Worm (Caenorhabditis elegans) whole organism, L1 larva: ENCODE data around the gene F56D2.8.

Source experiments
- F16B12.6 ChIP-seq: fragments of 150-350 bp; optimal IDR thresholded peaks from 2 replicates; lab custom pipeline; 2014; ENCODE audit warnings: missing biosample characterization, missing genetic modification characterization
- aha-1 ChIP-seq: fragments of 150-350 bp; optimal IDR thresholded peaks from 2 replicates; lab custom pipeline; 2014; ENCODE audit warnings: missing biosample characterization, missing genetic modification characterization
- alr-1 ChIP-seq: fragments of 200-800 bp; sonication (Bioruptor generic); optimal IDR thresholded peaks from 2 replicates; lab custom pipeline; 2018; ENCODE audit warnings: borderline replicate concordance, mild to moderate bottlenecking, missing genetic modification characterization, missing compliant biosample characterization
- aly-2 ChIP-seq: fragments of 150-350 bp; optimal IDR thresholded peaks from 2 replicates; lab custom pipeline; 2014; ENCODE audit warnings: missing biosample characterization, missing genetic modification characterization
- ama-1 ChIP-seq: fragments of 150-350 bp; optimal IDR thresholded peaks from 2 replicates; lab custom pipeline; 2014
- blmp-1 ChIP-seq: fragments of 150-350 bp; optimal IDR thresholded peaks from 2 replicates; lab custom pipeline; 2014; ENCODE audit warnings: missing biosample characterization, missing genetic modification characterization
- ceh-63 ChIP-seq: fragments of 200-800 bp; sonication (Bioruptor generic); optimal IDR thresholded peaks from 2 replicates; lab custom pipeline; 2018; ENCODE audit warnings: mild to moderate bottlenecking, missing genetic modification characterization, missing compliant biosample characterization
- ceh-82 ChIP-seq, 3 experiments: fragments of 150-350 bp in 1 of 3; sonication (generic microtip) in 2 of 3; optimal IDR thresholded peaks; 2 replicates each; lab custom pipeline; 2014 to 2017; ENCODE audit warnings: missing biosample characterization in 3 of 3, missing genetic modification characterization in 3 of 3
- ceh-88 ChIP-seq: fragments of 200-800 bp; sonication (Bioruptor generic); IDR thresholded peaks from 2 replicates; pipeline ENCODE4 v1.3.6; 2022; ENCODE audit warnings: missing genetic modification characterization, missing compliant biosample characterization
- ces-1 ChIP-seq: fragments of 150-350 bp; optimal IDR thresholded peaks from 2 replicates; lab custom pipeline; 2014; ENCODE audit warnings: missing biosample characterization, missing genetic modification reagents, missing genetic modification characterization
- dpl-1 ChIP-seq, 3 experiments: fragments of 150-350 bp in 2 of 3; sonication (generic microtip) in 1 of 3; optimal IDR thresholded peaks; 2 replicates each; lab custom pipeline; 2014 to 2017; ENCODE audit warnings: missing biosample characterization in 3 of 3, missing genetic modification characterization in 3 of 3, missing genetic modification reagents in 3 of 3
- dsc-1 ChIP-seq: sonication (generic microtip); optimal IDR thresholded peaks from 2 replicates; lab custom pipeline; 2016; ENCODE audit warnings: mild to moderate bottlenecking, missing genetic modification characterization, missing compliant biosample characterization
- efl-3 ChIP-seq: fragments of 200-800 bp; sonication (Bioruptor generic); optimal IDR thresholded peaks from 2 replicates; lab custom pipeline; 2018; ENCODE audit warnings: mild to moderate bottlenecking, missing genetic modification characterization, missing compliant biosample characterization
- egl-13 ChIP-seq: sonication (generic microtip); optimal IDR thresholded peaks from 2 replicates; lab custom pipeline; 2016; ENCODE audit warnings: missing genotype, missing genetic modification reagents, missing genetic modification characterization, missing compliant biosample characterization
- elt-2 ChIP-seq: sonication (generic microtip); optimal IDR thresholded peaks from 2 replicates; lab custom pipeline; 2016; ENCODE audit warnings: missing genetic modification characterization, mild to moderate bottlenecking, inconsistent platforms, missing compliant biosample characterization, missing genetic modification reagents
- elt-3 ChIP-seq, 6 experiments: fragments of 150-350 bp in 1 of 6; sonication (generic microtip); optimal IDR thresholded peaks; 2 replicates each; lab custom pipeline; 2017 to 2018; ENCODE audit warnings: missing biosample characterization in 6 of 6, missing genetic modification characterization in 6 of 6, inconsistent platforms in 1 of 6
- ets-5 ChIP-seq: fragments of 200-800 bp; sonication (Bioruptor generic); IDR thresholded peaks from 2 replicates; pipeline ENCODE4 v1.3.6; 2022; ENCODE audit warnings: missing genetic modification characterization, missing compliant biosample characterization
- fkh-10 ChIP-seq: sonication (generic microtip); optimal IDR thresholded peaks from 2 replicates; lab custom pipeline; 2017; ENCODE audit warnings: missing biosample characterization, missing genetic modification reagents, missing genetic modification characterization
- grh-1 ChIP-seq: fragments of 200-800 bp; sonication (Bioruptor generic); IDR thresholded peaks from 2 replicates; pipeline ENCODE4 v1.3.6; 2022; ENCODE audit warnings: missing genetic modification reagents, missing genetic modification characterization, missing compliant biosample characterization
- hlh-17 ChIP-seq: fragments of 200-800 bp; sonication (Bioruptor generic); optimal IDR thresholded peaks from 2 replicates; lab custom pipeline; 2018; ENCODE audit warnings: missing genetic modification characterization, mild to moderate bottlenecking, missing compliant biosample characterization, moderate library complexity, borderline replicate concordance
- hlh-4 ChIP-seq: sonication (generic microtip); optimal IDR thresholded peaks from 2 replicates; lab custom pipeline; 2016; ENCODE audit warnings: mild to moderate bottlenecking, missing genetic modification characterization, missing compliant biosample characterization
- irx-1 ChIP-seq: sonication (generic microtip); optimal IDR thresholded peaks from 2 replicates; lab custom pipeline; 2016; ENCODE audit warnings: missing genetic modification characterization, missing compliant biosample characterization
- isw-1 ChIP-seq: fragments of 200-800 bp; sonication (Bioruptor generic); IDR thresholded peaks from 2 replicates; pipeline ENCODE4 v1.3.6; 2022; ENCODE audit warnings: missing genetic modification characterization, missing compliant biosample characterization
- lin-13 ChIP-seq: fragments of 150-350 bp; optimal IDR thresholded peaks from 2 replicates; lab custom pipeline; 2014; ENCODE audit warnings: missing biosample characterization, missing genetic modification reagents, missing genetic modification characterization
- lin-14 ChIP-seq: fragments of 200-800 bp; sonication (Bioruptor generic); optimal IDR thresholded peaks from 2 replicates; lab custom pipeline; 2018; ENCODE audit warnings: mild to moderate bottlenecking, missing genetic modification characterization, moderate library complexity, missing compliant biosample characterization
- lin-15B ChIP-seq: fragments of 150-350 bp; sonication (generic microtip); optimal IDR thresholded peaks from 3 replicates; lab custom pipeline; 2014; ENCODE audit warnings: missing biosample characterization, missing genetic modification characterization
- lin-39 ChIP-seq: fragments of 150-350 bp; optimal IDR thresholded peaks from 2 replicates; lab custom pipeline; 2014; ENCODE audit warnings: missing biosample characterization, missing genetic modification reagents, missing genetic modification characterization
- lir-3 ChIP-seq: sonication (generic microtip); optimal IDR thresholded peaks from 2 replicates; lab custom pipeline; 2016; ENCODE audit warnings: mild to moderate bottlenecking, missing genetic modification characterization, moderate library complexity, missing compliant biosample characterization; ENCODE audit not compliant: poor library complexity
- lsy-2 ChIP-seq, 2 experiments: fragments of 150-350 bp; optimal IDR thresholded peaks; 2 replicates each; lab custom pipeline; 2014; ENCODE audit warnings: missing biosample characterization in 2 of 2, missing genetic modification characterization in 2 of 2
- mab-9 ChIP-seq: fragments of 200-800 bp; sonication (Bioruptor generic); IDR thresholded peaks from 2 replicates; pipeline ENCODE4 v1.3.6; 2022; ENCODE audit warnings: missing genetic modification reagents, missing genetic modification characterization, missing compliant biosample characterization
- mdl-1 ChIP-seq, 2 experiments: fragments of 150-350 bp; optimal IDR thresholded peaks; 2 replicates each; lab custom pipeline; 2014 to 2017; ENCODE audit warnings: missing biosample characterization in 2 of 2, missing genetic modification characterization in 2 of 2, inconsistent platforms in 1 of 2
- mef-2 ChIP-seq: fragments of 150-350 bp; optimal IDR thresholded peaks from 2 replicates; lab custom pipeline; 2014; ENCODE audit warnings: missing biosample characterization, missing genetic modification characterization
- mep-1 ChIP-seq: fragments of 150-350 bp; optimal IDR thresholded peaks from 2 replicates; lab custom pipeline; 2014; ENCODE audit warnings: missing biosample characterization, missing genetic modification characterization
- nhr-12 ChIP-seq: sonication (generic microtip); optimal IDR thresholded peaks from 2 replicates; lab custom pipeline; 2017; ENCODE audit warnings: missing biosample characterization, missing genetic modification characterization
- nhr-237 ChIP-seq: fragments of 150-350 bp; optimal IDR thresholded peaks from 2 replicates; lab custom pipeline; 2014; ENCODE audit warnings: missing biosample characterization, missing genetic modification characterization
- nhr-28 ChIP-seq: fragments of 150-350 bp; optimal IDR thresholded peaks from 2 replicates; lab custom pipeline; 2014; ENCODE audit warnings: missing biosample characterization, missing genetic modification characterization
- nhr-47 ChIP-seq: sonication (generic microtip); optimal IDR thresholded peaks from 2 replicates; lab custom pipeline; 2016; ENCODE audit warnings: mild to moderate bottlenecking, missing genetic modification characterization, moderate library complexity, missing compliant biosample characterization
- nhr-71 ChIP-seq: sonication (generic microtip); optimal IDR thresholded peaks from 2 replicates; lab custom pipeline; 2016; ENCODE audit warnings: mild to moderate bottlenecking, missing genetic modification characterization, moderate library complexity, missing compliant biosample characterization
- nhr-77 ChIP-seq: fragments of 150-350 bp; optimal IDR thresholded peaks from 2 replicates; lab custom pipeline; 2014; ENCODE audit warnings: missing biosample characterization, missing genetic modification characterization
- nhr-84 ChIP-seq: sonication (generic microtip); optimal IDR thresholded peaks from 2 replicates; lab custom pipeline; 2017; ENCODE audit warnings: missing biosample characterization, missing genetic modification characterization
- nhr-90 ChIP-seq: sonication (generic microtip); optimal IDR thresholded peaks from 2 replicates; lab custom pipeline; 2016; ENCODE audit warnings: mild to moderate bottlenecking, missing genetic modification characterization, missing compliant biosample characterization; ENCODE audit not compliant: poor library complexity
- pax-3 ChIP-seq: fragments of 200-800 bp; sonication (Bioruptor generic); optimal IDR thresholded peaks from 2 replicates; lab custom pipeline; 2018; ENCODE audit warnings: mild to moderate bottlenecking, missing genetic modification characterization, moderate library complexity, missing compliant biosample characterization
- rnt-1 ChIP-seq: sonication (generic microtip); optimal IDR thresholded peaks from 2 replicates; lab custom pipeline; 2016; ENCODE audit warnings: mild to moderate bottlenecking, missing genetic modification characterization, moderate library complexity, missing compliant biosample characterization
- snu-23 ChIP-seq: sonication (generic microtip); optimal IDR thresholded peaks from 2 replicates; lab custom pipeline; 2016; ENCODE audit warnings: missing genetic modification characterization, missing compliant biosample characterization
- sptf-1 ChIP-seq: fragments of 150-350 bp; optimal IDR thresholded peaks from 2 replicates; lab custom pipeline; 2014; ENCODE audit warnings: missing biosample characterization, missing genetic modification characterization
- sup-37 ChIP-seq: fragments of 200-800 bp; sonication (Bioruptor generic); optimal IDR thresholded peaks from 2 replicates; lab custom pipeline; 2018; ENCODE audit warnings: mild to moderate bottlenecking, missing genetic modification characterization, missing compliant biosample characterization
- swsn-7 ChIP-seq: sonication (generic microtip); optimal IDR thresholded peaks from 2 replicates; lab custom pipeline; 2016; ENCODE audit warnings: missing genetic modification characterization, missing compliant biosample characterization
- tbx-2 ChIP-seq: sonication (generic microtip); optimal IDR thresholded peaks from 2 replicates; lab custom pipeline; 2016; ENCODE audit warnings: missing genetic modification characterization, missing compliant biosample characterization
- tlp-1 ChIP-seq: fragments of 150-350 bp; optimal IDR thresholded peaks from 2 replicates; lab custom pipeline; 2014; ENCODE audit warnings: missing biosample characterization, missing genetic modification characterization
- unc-98 ChIP-seq: fragments of 200-800 bp; sonication (Bioruptor generic); IDR thresholded peaks from 2 replicates; pipeline ENCODE4 v1.3.6; 2022; ENCODE audit warnings: missing genetic modification characterization, missing compliant biosample characterization
- xbp-1 ChIP-seq: sonication (generic microtip); optimal IDR thresholded peaks from 2 replicates; lab custom pipeline; 2016; ENCODE audit warnings: missing genetic modification characterization, missing compliant biosample characterization
- zag-1 ChIP-seq: fragments of 150-350 bp; optimal IDR thresholded peaks from 2 replicates; lab custom pipeline; 2014; ENCODE audit warnings: missing biosample characterization, missing genetic modification characterization
- zip-4 ChIP-seq: fragments of 200-800 bp; sonication (Bioruptor generic); optimal IDR thresholded peaks from 2 replicates; lab custom pipeline; 2018; ENCODE audit warnings: mild to moderate bottlenecking, missing genetic modification characterization, moderate library complexity, missing compliant biosample characterization

Gene F56D2.8

DNA sequence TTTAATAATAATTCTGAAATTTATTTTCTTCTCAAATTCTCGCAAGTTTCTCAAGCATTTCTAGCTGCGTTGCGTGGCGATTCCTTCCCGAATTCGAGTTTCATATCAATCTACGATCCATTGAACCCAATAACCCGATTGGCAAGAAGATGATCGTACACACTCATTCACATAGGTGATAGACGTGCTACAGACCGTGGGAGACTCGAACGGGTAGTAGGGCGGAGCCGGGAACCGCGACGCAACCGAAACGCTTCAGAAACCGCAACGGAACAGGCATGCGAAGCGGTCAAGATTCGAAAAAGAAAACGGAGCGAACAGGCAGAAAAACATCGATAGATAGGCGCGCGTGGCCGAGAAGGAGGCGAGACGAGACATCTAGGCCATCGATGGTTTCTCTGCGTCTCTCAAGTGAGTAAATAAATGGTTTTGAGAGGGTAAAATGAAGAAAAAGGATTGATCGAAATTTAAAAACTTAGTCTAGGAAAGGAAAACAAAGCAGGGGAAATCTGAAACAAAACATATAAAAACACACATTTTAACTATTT, 20.8 kb upstream of the F56D2.8 start, which contains the start of gene madf-11 (continued):
- peak; percentile 58 for TF ChIP-seq xbp-1 (tag; lab: Kevin White, UChicago)
- TF ChIP-seq mdl-1 (tag; optimal IDR thresholded peaks at IDR 0.05; lab: Kevin White, UChicago): peak in 1 of 2 experiments; percentile 70
- no peak for TF ChIP-seq lin-39
- TF ChIP-seq hlh-17: no peak
- no peak for TF ChIP-seq alr-1
- TF ChIP-seq lir-3 (tag; lab: Kevin White, UChicago): peak; percentile 78
- peak; percentile 92 for TF ChIP-seq rnt-1 (tag; lab: Kevin White, UChicago)
- peak; percentile 75 for TF ChIP-seq snu-23 (GFP tag; lab: Kevin White, UChicago)
- no peak for TF ChIP-seq hlh-4
- peak; percentile 29 for TF ChIP-seq fkh-10 (GFP tag; lab: Kevin White, UChicago)
- TF ChIP-seq lin-15B (tag; lab: Kevin White, UChicago): peak; percentile 79
- no peak for TF ChIP-seq mab-9 (GFP tag; lab: Robert Waterston, UW)
- peak; percentile 71 for TF ChIP-seq nhr-47
- no peak for TF ChIP-seq aha-1 (tag; lab: Kevin White, UChicago)
- no peak for TF ChIP-seq unc-98 (GFP tag; lab: Robert Waterston, UW)
- peak; percentile 76 for TF ChIP-seq nhr-71 (tag; lab: Kevin White, UChicago)
- peak; percentile 62 for TF ChIP-seq lin-13
- peak in 2 of 3 experiments; percentile 23 to 78 for TF ChIP-seq ceh-82 (tag; optimal IDR thresholded peaks at IDR 0.05; lab: Kevin White, UChicago)
- TF ChIP-seq nhr-84: no peak
- peak in 1 of 6 experiments; percentile 33 for TF ChIP-seq elt-3 (tag; optimal IDR thresholded peaks at IDR 0.05; lab: Kevin White, UChicago)
- no peak for TF ChIP-seq grh-1 (GFP tag; lab: Robert Waterston, UW)
- TF ChIP-seq pax-3 (tag; lab: Kevin White, UChicago): peak; percentile 36
- TF ChIP-seq ceh-88 (GFP tag; lab: Robert Waterston, UW): no peak
- TF ChIP-seq dpl-1 (GFP tag; optimal IDR thresholded peaks at IDR 0.05; lab: Kevin White, UChicago): peak; percentile 48 to 76 (median 75)
- TF ChIP-seq lsy-2 (tag; optimal IDR thresholded peaks at IDR 0.05; lab: Kevin White, UChicago): peak; percentile 66 to 83
- no peak for TF ChIP-seq aly-2 (tag; lab: Kevin White, UChicago)
- TF ChIP-seq tbx-2 (tag; lab: Kevin White, UChicago): peak; percentile 68
- TF ChIP-seq nhr-237 (tag; lab: Kevin White, UChicago): no peak
- TF ChIP-seq mef-2 (tag; lab: Kevin White, UChicago): no peak
- peak; percentile 75 for TF ChIP-seq blmp-1
- TF ChIP-seq ceh-63 (GFP tag; lab: Kevin White, UChicago): no peak
- TF ChIP-seq nhr-28: no peak
- no peak for TF ChIP-seq ces-1 (GFP tag; lab: Kevin White, UChicago)
- TF ChIP-seq isw-1 (GFP tag; lab: Robert Waterston, UW): no peak; the same call in 1 of the 2 replicates
- TF ChIP-seq sup-37 (GFP tag; lab: Kevin White, UChicago): no peak
- no peak for TF ChIP-seq zag-1 (tag; lab: Kevin White, UChicago)
- no peak for TF ChIP-seq elt-2 (tag; lab: Kevin White, UChicago)
- TF ChIP-seq zip-4 (GFP tag; lab: Kevin White, UChicago): no peak
- TF ChIP-seq dsc-1 (tag; lab: Kevin White, UChicago): no peak
- TF ChIP-seq tlp-1 (tag; lab: Kevin White, UChicago): no peak
- peak; percentile 49 for TF ChIP-seq nhr-90
- peak; percentile 53 for TF ChIP-seq swsn-7 (tag; lab: Kevin White, UChicago)
- TF ChIP-seq lin-14 (GFP tag; lab: Kevin White, UChicago): peak; percentile 90
- TF ChIP-seq nhr-12: no peak
- no peak for TF ChIP-seq ama-1
- TF ChIP-seq efl-3: no peak
- TF ChIP-seq ets-5 (GFP tag; lab: Robert Waterston, UW): no peak
- peak; percentile 23 for TF ChIP-seq F16B12.6 (tag; lab: Kevin White, UChicago)
- TF ChIP-seq irx-1 (tag; lab: Kevin White, UChicago): peak; percentile 10
- TF ChIP-seq egl-13 (tag; lab: Kevin White, UChicago): no peak
- no peak for TF ChIP-seq nhr-77
- peak; percentile 76 for TF ChIP-seq mep-1
- no peak for TF ChIP-seq sptf-1 (tag; lab: Kevin White, UChicago)
